Fruit fly (Drosophila melanogaster) ovary, adult (tissue): ENCODE measurements around the gene CG5412.

Experiments used
- CG17801 ChIP-seq: fragments of 200-800 bp; optimal IDR thresholded peaks from 2 replicates; lab custom pipeline; 2019; ENCODE audit warnings: missing biosample characterization, mild to moderate bottlenecking, missing genetic modification characterization, moderate library complexity; ENCODE audit not compliant: partially characterized antibody

Gene CG5412

DNA sequence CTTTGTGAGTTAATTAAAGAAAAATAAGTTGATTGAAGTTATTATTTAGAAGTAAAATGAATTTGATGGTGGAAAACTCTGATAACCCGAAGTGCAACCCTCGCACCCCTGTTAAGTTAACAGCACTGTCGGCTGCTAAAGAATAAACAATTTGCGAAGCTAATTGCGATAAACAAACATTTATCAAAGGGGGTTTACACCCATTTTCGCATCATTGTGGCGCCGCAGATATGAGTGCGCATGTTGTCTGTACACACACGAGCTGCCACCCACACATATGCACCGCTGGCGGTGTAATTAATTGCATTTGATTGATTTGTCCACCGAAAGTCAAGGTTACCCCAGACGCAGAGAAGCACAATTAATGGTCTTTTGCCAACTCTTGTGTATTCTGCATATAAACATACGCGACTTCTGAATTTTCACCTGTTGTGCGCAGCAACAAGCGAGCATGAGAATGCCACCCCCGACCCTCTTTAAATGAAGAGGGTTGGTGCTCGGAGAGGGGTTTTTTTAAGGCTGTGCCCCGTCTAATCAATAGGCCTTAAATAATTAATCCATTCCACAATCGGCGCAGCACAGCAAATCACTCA lies 25.3 kb upstream of the CG5412 start:
- no peak for TF ChIP-seq CG17801 (GFP tag; lab: Kevin White, UChicago)

DNA sequence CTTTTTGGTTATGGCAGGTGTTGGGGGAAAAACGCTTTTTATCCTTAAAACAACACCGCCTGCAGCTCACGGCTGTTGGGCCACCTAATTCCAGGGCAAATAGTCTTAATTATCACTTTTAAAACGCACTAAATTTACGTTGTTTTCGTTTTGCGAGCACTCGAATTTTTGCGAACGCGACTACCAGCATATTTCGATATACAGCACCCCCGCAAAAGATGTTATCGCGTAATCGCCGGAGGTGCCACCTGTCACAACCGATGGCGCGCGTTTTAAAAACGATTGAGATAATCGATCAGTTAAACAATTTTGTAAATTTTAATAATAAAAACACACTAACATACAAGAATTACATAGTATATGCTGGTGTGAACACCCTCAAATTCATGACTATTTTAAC lies 24.8 kb upstream of the CG5412 start, which contains the start of gene Stat92E:
Stat92E (minus strand) TSS at position 219 of the 400 bp plus-strand sequence.
- no peak for TF ChIP-seq CG17801 (GFP tag; lab: Kevin White, UChicago)

DNA sequence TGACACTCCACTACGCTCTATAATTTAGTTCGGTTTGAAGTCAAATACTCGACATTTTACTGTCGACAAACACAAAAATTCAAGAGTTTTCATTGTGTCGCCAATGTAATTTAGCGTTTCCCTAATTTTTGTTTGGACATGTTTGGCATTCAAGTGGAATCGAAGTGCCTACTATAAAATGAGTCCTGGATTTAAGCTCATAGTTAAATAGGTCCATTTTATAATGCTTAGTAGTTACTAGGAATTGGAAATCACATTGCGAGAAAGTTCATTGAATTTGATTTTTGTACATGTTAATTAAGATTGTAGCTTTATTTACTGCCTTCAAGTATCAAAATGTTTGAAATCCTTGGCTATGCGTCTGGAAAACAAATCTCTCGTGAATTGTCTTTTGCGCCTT lies 22.6 kb upstream of the CG5412 start, which contains the start of gene att-ORFB:
att-ORFB (minus strand) TSS at position 101 of the 400 bp plus-strand sequence.
- no peak for TF ChIP-seq CG17801 (GFP tag; lab: Kevin White, UChicago)

DNA sequence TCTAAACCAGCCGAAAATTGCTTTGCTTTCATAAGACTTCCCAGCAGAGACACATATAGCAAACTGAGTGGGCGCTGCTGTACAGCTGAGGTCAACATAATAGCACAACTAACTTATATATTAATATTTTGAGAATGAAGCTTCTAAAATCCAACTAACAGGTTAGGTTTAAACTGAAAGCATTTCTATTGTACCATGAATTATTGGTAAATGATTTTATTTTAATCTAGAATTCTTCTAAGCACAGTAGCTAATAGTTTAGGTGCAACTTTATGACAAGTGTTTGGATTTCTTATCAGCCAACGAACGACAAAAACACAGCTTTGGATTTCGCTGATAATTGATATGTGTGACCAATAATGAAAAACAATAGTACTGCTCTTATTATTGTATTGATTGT lies 21.8 kb upstream of the CG5412 start:
- no peak for TF ChIP-seq CG17801 (GFP tag; lab: Kevin White, UChicago)

DNA sequence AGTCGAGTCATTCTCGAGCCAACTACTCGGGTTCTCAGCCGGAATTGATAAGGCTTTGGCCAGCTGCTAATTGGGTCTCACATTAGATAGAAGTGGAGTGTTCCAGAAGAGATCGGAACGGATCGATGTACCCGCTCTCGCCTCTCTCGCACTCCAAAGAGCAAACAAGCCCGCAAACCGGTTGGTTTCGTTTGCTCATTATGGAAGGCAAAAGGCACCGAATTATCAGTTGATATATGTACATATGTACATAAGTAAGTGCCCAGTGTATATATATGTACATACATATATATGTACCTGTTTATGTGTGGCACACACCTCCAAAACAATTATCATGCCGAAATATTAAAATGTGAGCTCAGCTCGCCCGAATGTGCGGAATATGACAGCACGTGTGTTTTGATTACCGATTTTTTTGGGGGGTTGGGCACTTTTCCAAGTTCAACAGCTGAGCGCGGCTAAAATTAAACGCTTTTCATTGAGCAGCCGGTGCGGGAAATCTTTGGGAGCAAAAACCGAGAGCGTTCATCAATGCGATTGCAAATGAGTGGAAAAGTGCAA lies 21.1 kb upstream of the CG5412 start:
- no peak for TF ChIP-seq CG17801 (GFP tag; lab: Kevin White, UChicago)

DNA sequence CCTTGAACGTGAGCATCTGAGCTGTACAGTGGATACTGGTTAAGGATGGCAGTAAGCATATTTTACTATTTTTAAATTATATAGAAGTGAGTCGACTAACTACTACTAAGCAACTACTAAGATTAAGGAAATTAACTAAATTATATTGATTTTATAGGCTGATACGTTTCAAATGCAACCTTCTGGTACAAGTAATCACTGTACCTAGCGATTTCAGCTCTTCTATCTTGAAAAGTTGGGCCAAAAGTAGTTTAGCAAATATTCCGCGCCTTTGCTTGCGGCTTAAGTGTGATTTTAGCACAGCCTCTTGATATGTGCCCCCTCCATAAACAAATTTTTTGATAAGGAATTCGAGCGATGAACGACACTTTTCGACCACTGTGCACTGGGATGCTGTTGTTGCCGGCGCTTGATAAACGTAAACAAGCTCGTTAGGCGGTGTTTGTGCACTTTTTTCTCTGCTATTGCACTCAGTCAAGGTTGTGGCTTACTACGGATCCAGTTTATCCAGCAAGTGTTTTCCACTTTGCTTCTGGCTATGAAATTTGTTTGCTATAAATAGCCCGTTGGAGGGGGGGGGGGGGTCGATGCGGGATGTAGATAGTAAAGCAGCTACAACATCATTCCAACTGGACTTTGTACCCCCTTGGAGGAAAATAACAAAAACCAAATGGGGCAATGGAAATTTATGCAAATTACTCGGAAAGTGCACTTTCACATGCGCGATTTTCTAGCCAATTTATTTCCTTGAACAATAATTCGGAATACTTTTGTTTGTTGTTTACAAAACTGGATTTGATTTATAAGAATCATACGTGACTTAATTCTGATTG lies 20.4 kb upstream of the CG5412 start:
- TF ChIP-seq CG17801 (GFP tag; lab: Kevin White, UChicago) = no peak

DNA sequence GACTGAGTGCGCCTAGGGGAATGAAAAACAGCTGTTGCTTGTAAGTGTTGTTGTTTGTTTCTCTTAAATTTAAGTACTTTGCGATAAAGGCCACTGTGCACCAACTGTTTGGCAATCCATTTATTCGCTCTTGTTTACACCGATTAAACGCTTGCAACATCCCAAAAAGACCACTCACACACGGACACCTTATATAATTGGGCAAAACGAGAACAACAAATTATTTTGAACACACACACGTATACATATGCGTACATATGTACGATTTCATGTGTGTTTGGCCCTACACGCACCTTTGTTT lies 19.8 kb upstream of the CG5412 start:
- no peak for TF ChIP-seq CG17801 (GFP tag; lab: Kevin White, UChicago)

DNA sequence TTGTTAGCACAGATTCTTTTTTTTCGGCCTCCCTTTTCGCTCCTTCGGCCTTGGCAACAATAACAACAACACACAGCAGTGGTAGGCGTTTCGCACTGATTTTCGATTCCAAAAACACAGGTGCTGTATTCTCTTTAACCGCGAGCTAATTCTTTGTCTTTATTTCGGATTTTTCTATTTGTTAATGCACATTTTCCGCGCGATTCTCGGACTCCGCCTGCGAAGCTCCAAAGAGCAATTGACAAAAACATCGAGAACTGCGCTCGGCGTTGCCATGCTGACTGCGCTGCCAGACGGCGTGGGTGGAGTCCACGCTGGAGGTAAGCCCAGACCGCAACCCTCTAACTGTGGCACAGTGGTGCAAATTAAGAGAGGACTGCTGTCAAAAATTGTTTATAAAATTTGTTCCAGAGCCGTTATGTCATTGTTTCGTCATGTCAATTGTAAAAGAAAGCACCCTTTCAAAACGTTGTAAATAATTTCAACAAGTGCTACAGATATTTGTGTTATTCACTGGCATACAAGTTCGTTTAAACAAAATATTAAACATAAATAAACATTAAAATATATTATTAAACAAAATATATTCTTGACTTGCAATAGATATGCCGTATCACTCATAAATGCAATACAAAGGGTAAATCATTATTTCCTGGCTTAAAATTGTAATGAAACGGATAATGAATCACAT lies 19.3 kb upstream of the CG5412 start, which contains the start of the genes DPCoAC and CG5180:
DPCoAC (minus strand) TSS at position 253 of the 691 bp plus-strand sequence.
CG5180 (plus strand) TSS at position 516 of the 691 bp plus-strand sequence.
- TF ChIP-seq CG17801 (GFP tag; lab: Kevin White, UChicago) = peak; percentile 33

DNA sequence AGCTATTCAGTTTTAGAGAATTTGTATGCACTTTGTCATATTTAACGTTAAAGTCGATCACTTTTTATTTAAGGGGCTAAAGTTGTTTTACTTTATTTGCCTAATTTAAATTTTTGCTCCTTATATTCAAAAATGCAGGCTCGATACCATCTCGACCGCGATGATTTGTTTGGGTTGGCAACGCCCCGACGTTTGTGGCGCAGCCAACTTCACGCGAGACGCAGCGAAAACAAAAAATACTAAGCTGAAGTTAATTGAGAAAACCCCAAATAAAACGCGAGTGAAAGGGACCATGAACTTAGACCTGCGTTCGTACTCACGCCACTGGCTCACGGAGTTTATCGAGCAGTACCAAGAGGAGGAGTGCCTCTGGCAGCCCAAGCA lies 18.8 kb upstream of the CG5412 start:
- no peak for TF ChIP-seq CG17801 (GFP tag; lab: Kevin White, UChicago)

DNA sequence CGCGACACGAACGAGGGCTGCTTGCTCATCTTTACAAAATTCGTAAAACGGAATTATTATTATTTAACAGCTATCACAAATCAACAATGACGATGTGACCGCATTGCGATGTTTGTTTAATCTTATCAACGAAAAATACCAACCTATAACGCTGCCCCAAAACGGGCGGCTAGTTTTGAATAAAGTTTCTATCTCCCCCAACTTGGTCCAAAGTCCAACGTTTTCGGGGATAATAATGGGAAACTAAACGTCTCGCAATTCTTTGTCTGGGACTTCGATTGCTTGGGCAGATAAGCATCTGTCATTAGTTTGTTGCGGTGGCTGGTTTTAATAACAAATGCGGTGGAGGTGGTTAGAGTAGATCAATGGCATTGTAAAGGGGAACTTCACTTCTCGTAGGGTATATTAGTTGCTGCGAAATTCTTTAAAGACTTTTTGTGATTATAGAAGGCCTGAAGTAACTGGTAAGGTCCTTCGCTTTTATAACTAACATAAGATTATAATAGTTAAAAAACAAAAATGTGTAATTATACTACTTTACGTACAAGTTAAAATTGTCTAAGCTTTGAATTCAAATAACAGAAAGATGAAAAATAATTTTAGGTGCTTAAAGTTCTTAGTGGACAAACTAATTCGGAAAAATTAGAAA lies 16.7 kb upstream of the CG5412 start, which contains the start of gene CG15922:
CG15922 (minus strand) TSS at position 262 of the 649 bp plus-strand sequence.
- no peak for TF ChIP-seq CG17801 (GFP tag; lab: Kevin White, UChicago)

DNA sequence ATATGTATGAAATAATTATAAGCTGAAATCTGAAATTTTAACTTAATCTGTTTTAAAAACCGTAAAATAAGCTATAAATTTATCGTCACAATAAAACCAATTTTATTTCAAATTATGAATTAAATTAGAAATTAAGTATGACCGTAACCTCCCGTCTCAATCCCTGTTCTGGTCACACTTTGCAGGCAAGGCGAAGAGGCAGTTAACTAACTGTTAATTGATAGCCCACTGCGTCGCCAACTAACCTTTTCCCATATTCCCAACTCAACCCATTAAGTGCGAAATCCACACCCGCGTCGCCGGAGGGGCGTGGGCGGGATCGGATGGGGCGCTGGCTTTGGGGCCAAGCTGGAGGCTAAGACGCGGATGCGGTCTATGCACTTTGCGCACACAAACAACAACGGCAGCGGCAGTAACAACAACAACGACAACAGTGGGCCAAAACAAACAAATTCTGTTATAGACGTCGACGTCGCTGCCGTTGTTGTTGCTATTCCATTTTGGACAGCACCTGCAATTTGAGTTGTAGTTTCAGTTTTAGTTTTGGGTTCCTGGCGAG lies 16.1 kb upstream of the CG5412 start, which contains the start of gene CG5191:
CG5191 (plus strand) TSS at position 198 of the 559 bp plus-strand sequence.
- no peak for TF ChIP-seq CG17801 (GFP tag; lab: Kevin White, UChicago)

DNA sequence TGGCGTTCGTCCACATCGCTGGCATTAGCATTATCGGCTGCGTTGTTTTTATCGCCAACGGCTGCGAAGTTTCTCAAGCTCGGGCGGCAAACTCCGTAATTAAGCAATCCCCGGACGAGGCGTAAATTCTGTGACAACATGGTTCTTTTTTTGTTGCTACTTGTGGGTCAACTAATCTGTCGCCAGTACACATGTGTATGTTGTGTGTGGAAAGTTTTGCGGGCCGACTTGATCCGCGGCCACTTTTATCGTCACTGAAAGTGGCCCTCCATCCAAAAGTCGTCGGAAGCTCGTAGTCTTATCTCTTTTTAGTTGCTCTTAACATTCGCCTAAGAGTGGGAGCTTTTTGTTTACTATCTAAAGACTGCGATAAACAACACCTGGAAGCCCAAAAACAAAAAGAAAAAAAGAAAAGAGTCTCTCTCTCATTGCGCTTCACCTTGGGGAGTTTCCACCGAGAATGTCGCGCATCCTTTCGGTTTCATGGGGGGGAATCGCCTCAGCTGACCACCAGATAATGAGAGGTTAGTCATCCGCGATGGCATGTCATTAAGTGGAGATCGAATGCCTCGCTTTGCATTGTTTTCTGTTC lies 12.9 kb upstream of the CG5412 start, which contains the start of gene CG10877:
CG10877 (minus strand) TSS at position 238 of the 592 bp plus-strand sequence.
- TF ChIP-seq CG17801 (GFP tag; lab: Kevin White, UChicago) = no peak

DNA sequence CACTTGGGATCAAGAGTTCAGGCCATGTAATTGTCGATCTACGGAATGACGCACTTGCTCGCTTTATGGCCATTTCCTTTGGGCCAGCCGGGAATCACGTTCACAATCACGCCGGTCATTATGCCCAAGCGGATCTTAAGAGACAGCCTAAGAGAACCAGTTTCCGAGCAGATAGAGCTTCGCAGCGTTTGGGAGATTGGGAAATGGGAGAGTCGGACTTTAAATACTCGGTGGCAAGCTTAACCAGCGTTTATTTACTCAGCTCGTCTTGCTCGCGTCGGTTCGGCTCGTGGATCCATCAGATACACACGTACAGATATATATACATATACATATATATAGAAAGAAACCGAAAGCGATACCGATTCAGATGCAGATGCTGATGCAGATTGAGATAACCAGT lies 11.3 kb upstream of the CG5412 start:
- no peak for TF ChIP-seq CG17801 (GFP tag; lab: Kevin White, UChicago)
